Fruit fly (Drosophila melanogaster) whole organism, embryonic: ENCODE data around the gene CG31680.

Source experiments
- Atf3 ChIP-seq: fragments of 200-800 bp; sonication (Bioruptor generic); optimal IDR thresholded peaks from 3 replicates; lab custom pipeline; 2016; ENCODE audit warnings: missing biosample characterization, missing genetic modification characterization
- CG10543 ChIP-seq: fragments of 200-800 bp; sonication (Bioruptor generic); optimal IDR thresholded peaks from 3 replicates; lab custom pipeline; 2017; ENCODE audit warnings: missing biosample characterization, mild to moderate bottlenecking, missing genetic modification characterization, moderate library complexity
- CG10654 ChIP-seq: fragments of 200-800 bp; sonication (Bioruptor generic); optimal IDR thresholded peaks from 2 replicates; lab custom pipeline; 2016; ENCODE audit warnings: missing biosample characterization, missing genetic modification characterization
- CG10979 ChIP-seq: fragments of 200-800 bp; sonication (Bioruptor generic); optimal IDR thresholded peaks from 2 replicates; lab custom pipeline; 2018; ENCODE audit warnings: missing biosample characterization, mild to moderate bottlenecking, missing genetic modification characterization, moderate library complexity
- CG12071 ChIP-seq: fragments of 200-800 bp; sonication (Bioruptor generic); optimal IDR thresholded peaks from 3 replicates; lab custom pipeline; 2018; ENCODE audit warnings: missing biosample characterization, mild to moderate bottlenecking, missing genetic modification characterization
- CG1603 ChIP-seq: fragments of 200-800 bp; sonication (Bioruptor generic); optimal IDR thresholded peaks from 2 replicates; lab custom pipeline; 2019; ENCODE audit warnings: missing biosample characterization, mild to moderate bottlenecking, missing genetic modification characterization, moderate library complexity
- CG16863 ChIP-seq: fragments of 200-800 bp; sonication (Bioruptor generic); optimal IDR thresholded peaks from 3 replicates; lab custom pipeline; 2016; ENCODE audit warnings: missing biosample characterization, missing genetic modification characterization
- CG18599 ChIP-seq: fragments of 200-800 bp; sonication (Bioruptor generic); optimal IDR thresholded peaks from 3 replicates; lab custom pipeline; 2017; ENCODE audit warnings: missing biosample characterization, missing genetic modification characterization, mild to moderate bottlenecking, moderate library complexity, missing genetic modification reagents
- CG2202 ChIP-seq: fragments of 200-800 bp; sonication (Bioruptor generic); optimal IDR thresholded peaks from 2 replicates; lab custom pipeline; 2018; ENCODE audit warnings: missing biosample characterization, mild to moderate bottlenecking, missing genetic modification characterization
- CG2678 ChIP-seq: fragments of 200-800 bp; sonication (Bioruptor generic); optimal IDR thresholded peaks from 3 replicates; lab custom pipeline; 2019; ENCODE audit warnings: missing biosample characterization, mild to moderate bottlenecking, missing genetic modification characterization, moderate library complexity
- CG31441 ChIP-seq: fragments of 200-800 bp; sonication (Bioruptor generic); IDR thresholded peaks from 2 replicates; pipeline ENCODE4 v1.3.6; 2022; ENCODE audit warnings: missing biosample characterization, missing genetic modification characterization
- CG3281 ChIP-seq: fragments of 200-800 bp; sonication (Bioruptor generic); optimal IDR thresholded peaks from 3 replicates; lab custom pipeline; 2017; ENCODE audit warnings: missing biosample characterization, mild to moderate bottlenecking, missing genetic modification characterization
- CG3847 ChIP-seq: fragments of 200-800 bp; sonication (Bioruptor generic); IDR thresholded peaks from 2 replicates; pipeline ENCODE4 v1.3.6; 2022; ENCODE audit warnings: missing biosample characterization, missing genetic modification characterization
- CG43689 ChIP-seq: fragments of 200-800 bp; sonication (Bioruptor generic); IDR thresholded peaks from 2 replicates; pipeline ENCODE4 v1.3.6; 2022; ENCODE audit warnings: missing biosample characterization, missing genetic modification characterization
- CG4424 ChIP-seq: fragments of 200-800 bp; sonication (Bioruptor generic); optimal IDR thresholded peaks from 3 replicates; lab custom pipeline; 2016; ENCODE audit warnings: missing biosample characterization, missing genetic modification characterization
- CG8765 ChIP-seq: fragments of 200-800 bp; sonication (Bioruptor generic); IDR thresholded peaks from 2 replicates; pipeline ENCODE4 v1.3.6; 2022; ENCODE audit warnings: missing biosample characterization, missing genetic modification characterization
- CG8944 ChIP-seq: fragments of 200-800 bp; sonication (Bioruptor generic); optimal IDR thresholded peaks from 3 replicates; lab custom pipeline; 2016; ENCODE audit warnings: missing biosample characterization, missing genetic modification characterization
- Dp ChIP-seq: fragments of 200-800 bp; sonication (Bioruptor generic); optimal IDR thresholded peaks from 2 replicates; lab custom pipeline; 2018; ENCODE audit warnings: missing biosample characterization, mild to moderate bottlenecking, missing genetic modification characterization, moderate library complexity
- Elba2 ChIP-seq: fragments of 200-800 bp; sonication (Bioruptor generic); optimal IDR thresholded peaks from 3 replicates; lab custom pipeline; 2016; ENCODE audit warnings: missing biosample characterization, missing genetic modification characterization
- H15 ChIP-seq: fragments of 200-800 bp; sonication (Bioruptor generic); IDR thresholded peaks from 3 replicates; pipeline ENCODE4 v1.3.6; 2022; ENCODE audit warnings: missing biosample characterization, missing genetic modification characterization
- HmgZ ChIP-seq: fragments of 200-800 bp; sonication (Bioruptor generic); optimal IDR thresholded peaks from 2 replicates; lab custom pipeline; 2018; ENCODE audit warnings: missing biosample characterization, mild to moderate bottlenecking, missing genetic modification characterization
- Hmx ChIP-seq: fragments of 200-800 bp; sonication (Bioruptor generic); optimal IDR thresholded peaks from 2 replicates; lab custom pipeline; 2016; ENCODE audit warnings: missing biosample characterization, missing genetic modification characterization
- Kr ChIP-seq: fragments of 200-800 bp; sonication (Bioruptor generic); optimal IDR thresholded peaks from 2 replicates; lab custom pipeline; 2017; ENCODE audit warnings: missing biosample characterization, mild to moderate bottlenecking, missing genetic modification characterization
- MTF-1 ChIP-seq: fragments of 200-800 bp; sonication (Bioruptor generic); optimal IDR thresholded peaks from 2 replicates; lab custom pipeline; 2018; ENCODE audit warnings: missing biosample characterization, mild to moderate bottlenecking, missing genetic modification characterization, borderline replicate concordance
- Myb ChIP-seq: fragments of 200-800 bp; sonication (Bioruptor generic); optimal IDR thresholded peaks from 2 replicates; lab custom pipeline; 2016; ENCODE audit warnings: missing biosample characterization, missing genetic modification characterization
- Nf-YA ChIP-seq: fragments of 200-800 bp; sonication (Bioruptor generic); IDR thresholded peaks from 2 replicates; pipeline ENCODE4 v1.3.6; 2022; ENCODE audit warnings: missing biosample characterization, missing genetic modification characterization
- Oaz ChIP-seq: fragments of 200-800 bp; sonication (Bioruptor generic); IDR thresholded peaks from 2 replicates; pipeline ENCODE4 v1.3.6; 2022; ENCODE audit warnings: missing biosample characterization, missing genetic modification characterization
- Trl ChIP-seq, 3 experiments: fragments of >200 bp in 2 of 3; fragments of 200-800 bp in 1 of 3; sonication (Bioruptor generic) in 1 of 3; optimal IDR thresholded peaks; 2 replicates in 1 of 3; 3 replicates in 2 of 3; lab custom pipeline; 2016 to 2017; ENCODE audit warnings: missing biosample characterization in 1 of 3, missing genetic modification characterization in 1 of 3
- Vsx1 ChIP-seq: fragments of 200-800 bp; sonication (Bioruptor generic); optimal IDR thresholded peaks from 2 replicates; lab custom pipeline; 2017; ENCODE audit warnings: missing biosample characterization, mild to moderate bottlenecking, missing genetic modification characterization, missing genetic modification reagents
- ato ChIP-seq: fragments of 200-800 bp; sonication (Bioruptor generic); IDR thresholded peaks from 2 replicates; pipeline ENCODE4 v1.3.6; 2022; ENCODE audit warnings: missing biosample characterization, missing genetic modification characterization; ENCODE audit not compliant: partially characterized antibody
- cg ChIP-seq: fragments of 200-800 bp; sonication (Bioruptor generic); optimal IDR thresholded peaks from 3 replicates; lab custom pipeline; 2019; ENCODE audit warnings: missing biosample characterization, mild to moderate bottlenecking, missing genetic modification characterization, moderate library complexity
- chn ChIP-seq: fragments of 200-800 bp; sonication (Bioruptor generic); optimal IDR thresholded peaks from 2 replicates; lab custom pipeline; 2016; ENCODE audit warnings: missing biosample characterization, missing genetic modification characterization
- disco-r ChIP-seq: fragments of 200-800 bp; sonication (Bioruptor generic); optimal IDR thresholded peaks from 2 replicates; lab custom pipeline; 2016; ENCODE audit warnings: missing biosample characterization, missing genetic modification characterization
- dm ChIP-seq: fragments of 200-800 bp; sonication (Bioruptor generic); optimal IDR thresholded peaks from 3 replicates; lab custom pipeline; 2016; ENCODE audit warnings: missing biosample characterization, missing genetic modification characterization
- dmrt11E ChIP-seq: fragments of 200-800 bp; sonication (Bioruptor generic); optimal IDR thresholded peaks from 3 replicates; lab custom pipeline; 2018; ENCODE audit warnings: missing biosample characterization, mild to moderate bottlenecking, missing genetic modification characterization, moderate library complexity
- gem ChIP-seq: fragments of 200-800 bp; sonication (Bioruptor generic); optimal IDR thresholded peaks from 2 replicates; lab custom pipeline; 2019; ENCODE audit warnings: missing biosample characterization, mild to moderate bottlenecking, missing genetic modification characterization, moderate library complexity
- gt ChIP-seq: fragments of 200-800 bp; sonication (Bioruptor generic); IDR thresholded peaks from 2 replicates; pipeline ENCODE4 v1.3.6; 2022; ENCODE audit warnings: missing biosample characterization, missing genetic modification characterization
- insv ChIP-seq, 2 experiments: fragments of 200-800 bp; sonication (Bioruptor generic); optimal IDR thresholded peaks; 3 replicates each; lab custom pipeline; 2016 to 2018; ENCODE audit warnings: missing biosample characterization in 2 of 2, missing genetic modification characterization in 2 of 2
- klu ChIP-seq: fragments of 200-800 bp; sonication (Bioruptor generic); IDR thresholded peaks from 2 replicates; pipeline ENCODE4 v1.3.6; 2022; ENCODE audit warnings: missing biosample characterization, missing genetic modification characterization
- luna ChIP-seq: fragments of 200-800 bp; sonication (Bioruptor generic); optimal IDR thresholded peaks from 2 replicates; lab custom pipeline; 2016; ENCODE audit warnings: missing biosample characterization, missing genetic modification characterization
- nau ChIP-seq: fragments of 200-800 bp; sonication (Bioruptor generic); optimal IDR thresholded peaks from 3 replicates; lab custom pipeline; 2017; ENCODE audit warnings: missing biosample characterization, mild to moderate bottlenecking, missing genetic modification characterization, missing genetic modification reagents
- nerfin-1 ChIP-seq: fragments of 200-800 bp; sonication (Bioruptor generic); optimal IDR thresholded peaks from 3 replicates; lab custom pipeline; 2019; ENCODE audit warnings: missing biosample characterization, mild to moderate bottlenecking, missing genetic modification characterization, moderate library complexity
- pho ChIP-seq: fragments of 200-800 bp; sonication (Bioruptor generic); optimal IDR thresholded peaks from 2 replicates; lab custom pipeline; 2016; ENCODE audit warnings: missing biosample characterization, missing genetic modification characterization
- pros ChIP-seq: fragments of 200-800 bp; sonication (Bioruptor generic); optimal IDR thresholded peaks from 3 replicates; lab custom pipeline; 2019; ENCODE audit warnings: missing biosample characterization, mild to moderate bottlenecking, missing genetic modification characterization, moderate library complexity
- rib ChIP-seq: fragments of 200-800 bp; sonication (Bioruptor generic); IDR thresholded peaks from 2 replicates; pipeline ENCODE4 v1.3.6; 2022; ENCODE audit warnings: missing biosample characterization, missing genetic modification characterization
- seq ChIP-seq: fragments of 200-800 bp; sonication (Bioruptor generic); IDR thresholded peaks from 2 replicates; pipeline ENCODE4 v1.3.6; 2022; ENCODE audit warnings: missing biosample characterization, missing genetic modification characterization
- stwl ChIP-seq: fragments of 200-800 bp; sonication (Bioruptor generic); optimal IDR thresholded peaks from 3 replicates; lab custom pipeline; 2018; ENCODE audit warnings: missing biosample characterization, mild to moderate bottlenecking, missing genetic modification characterization, moderate library complexity
- trem ChIP-seq: fragments of 200-800 bp; optimal IDR thresholded peaks from 3 replicates; lab custom pipeline; 2019; ENCODE audit warnings: missing biosample characterization, mild to moderate bottlenecking, missing genetic modification characterization, moderate library complexity
- twi ChIP-seq: fragments of 200-800 bp; optimal IDR thresholded peaks from 2 replicates; lab custom pipeline; 2019; ENCODE audit warnings: missing biosample characterization, mild to moderate bottlenecking, missing genetic modification characterization, moderate library complexity
- vnd ChIP-seq: fragments of 200-800 bp; sonication (Bioruptor generic); IDR thresholded peaks from 3 replicates; pipeline ENCODE4 v1.3.6; 2022; ENCODE audit warnings: missing biosample characterization, missing genetic modification characterization; ENCODE audit not compliant: partially characterized antibody
- zf30C ChIP-seq: fragments of 200-800 bp; sonication (Bioruptor generic); optimal IDR thresholded peaks from 3 replicates; lab custom pipeline; 2018; ENCODE audit warnings: missing biosample characterization, mild to moderate bottlenecking, missing genetic modification characterization

Gene CG31680

DNA sequence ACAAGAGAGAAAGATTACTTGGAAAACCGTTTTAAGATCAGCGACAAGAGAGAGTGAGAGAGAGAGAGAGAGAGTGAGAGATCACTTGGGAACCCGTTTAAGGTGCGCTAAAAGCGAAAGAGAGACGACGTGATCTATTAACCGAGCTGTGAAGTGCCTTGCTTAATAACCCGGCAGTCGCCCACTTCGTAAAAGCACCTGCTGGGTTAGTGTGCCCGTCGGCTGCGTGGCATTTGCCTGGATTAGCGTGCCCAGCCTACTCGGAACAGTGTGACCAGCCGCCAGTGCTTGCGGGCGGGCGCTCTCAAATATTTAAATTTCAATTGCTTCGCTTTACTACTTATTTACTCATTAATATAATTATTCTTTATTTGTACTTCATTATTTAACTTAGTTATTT is 1.5 kb upstream of the CG31680 start (continued):
- no peak for TF ChIP-seq insv (GFP tag; optimal IDR thresholded peaks at IDR 0.05; lab: Kevin White, UChicago)
- TF ChIP-seq CG3281 (GFP tag; lab: Kevin White, UChicago): no peak
- TF ChIP-seq MTF-1 (GFP tag; lab: Kevin White, UChicago): no peak
- TF ChIP-seq CG12071: no peak
- no peak for TF ChIP-seq rib (GFP tag; lab: Robert Waterston, UW)
- TF ChIP-seq ato: 0 out of 2 replicates have a peak, but pooled peaks have one; percentile 15
- TF ChIP-seq vnd: no peak
- TF ChIP-seq CG2202 (tag; lab: Kevin White, UChicago): no peak
- peak; percentile 68 for TF ChIP-seq trem (tag; lab: Kevin White, UChicago)
- TF ChIP-seq Oaz (GFP tag; lab: Robert Waterston, UW): no peak
- no peak for TF ChIP-seq gt (GFP tag; lab: Robert Waterston, UW)
- peak; percentile 32 for TF ChIP-seq dm (GFP tag; lab: Kevin White, UChicago)
- no peak for TF ChIP-seq gem
- TF ChIP-seq zf30C (GFP tag; lab: Kevin White, UChicago): no peak
- TF ChIP-seq CG10654 (GFP tag; lab: Kevin White, UChicago): no peak
- peak; percentile 83 for TF ChIP-seq Elba2 (GFP tag; lab: Kevin White, UChicago)
- TF ChIP-seq dmrt11E (tag; lab: Kevin White, UChicago): no peak
- peak; percentile 78 to 82 for TF ChIP-seq Trl (optimal IDR thresholded peaks at IDR 0.05; lab: Kevin White, UChicago)
- no peak for TF ChIP-seq Trl (GFP tag; optimal IDR thresholded peaks at IDR 0.05; lab: Kevin White, UChicago)
- no peak for TF ChIP-seq cg (GFP tag; lab: Kevin White, UChicago)
- TF ChIP-seq Dp (GFP tag; lab: Kevin White, UChicago): peak; percentile 96
- TF ChIP-seq CG18599: no peak
- no peak for TF ChIP-seq disco-r
- no peak for TF ChIP-seq HmgZ
- TF ChIP-seq luna (GFP tag; lab: Kevin White, UChicago): no peak
- TF ChIP-seq twi (tag; lab: Kevin White, UChicago): no peak
- no peak for TF ChIP-seq CG10543 (GFP tag; lab: Kevin White, UChicago)
- no peak for TF ChIP-seq Atf3 (GFP tag; lab: Kevin White, UChicago)
- no peak for TF ChIP-seq seq
- TF ChIP-seq Hmx (GFP tag; lab: Kevin White, UChicago): no peak
- peak; percentile 31 for TF ChIP-seq chn (GFP tag; lab: Kevin White, UChicago)
- no peak for TF ChIP-seq Vsx1
- no peak for TF ChIP-seq nerfin-1 (tag; lab: Kevin White, UChicago)
- peak; percentile 27 for TF ChIP-seq Myb
- no peak for TF ChIP-seq Kr (GFP tag; lab: Kevin White, UChicago)
- TF ChIP-seq Nf-YA (GFP tag; lab: Robert Waterston, UW): no peak
- no peak for TF ChIP-seq nau (GFP tag; lab: Kevin White, UChicago)
- TF ChIP-seq H15: no peak
- peak; percentile 72 for TF ChIP-seq CG3847 (GFP tag; lab: Robert Waterston, UW)
- TF ChIP-seq CG16863 (GFP tag; lab: Kevin White, UChicago): no peak
- TF ChIP-seq klu (GFP tag; lab: Robert Waterston, UW): no peak
- TF ChIP-seq CG2678 (tag; lab: Kevin White, UChicago): no peak
- TF ChIP-seq CG8944 (GFP tag; lab: Kevin White, UChicago): no peak
- TF ChIP-seq CG43689: no peak
- no peak for TF ChIP-seq CG4424
- TF ChIP-seq CG1603 (tag; lab: Kevin White, UChicago): peak; percentile 66
- peak; percentile 95 for TF ChIP-seq stwl (tag; lab: Kevin White, UChicago)
- no peak for TF ChIP-seq CG8765 (GFP tag; lab: Robert Waterston, UW)
- TF ChIP-seq CG10979 (tag; lab: Kevin White, UChicago): no peak
- peak; percentile 29; the same call in 1 of the 2 replicates for TF ChIP-seq CG31441 (GFP tag; lab: Robert Waterston, UW)
- peak; percentile 24 for TF ChIP-seq pros (GFP tag; lab: Kevin White, UChicago)
- no peak for TF ChIP-seq pho (GFP tag; lab: Kevin White, UChicago)
